Worm (Caenorhabditis elegans) whole organism, midembryonic: ENCODE results near the gene Y58A7A.3.

Experiments used
- flt-1 ChIP-seq: fragments of 200-800 bp; sonication (Bioruptor generic); IDR thresholded peaks from 2 replicates; pipeline ENCODE4 v1.3.6; 2022; ENCODE audit warnings: missing genetic modification characterization, missing compliant biosample characterization
- ref-1 ChIP-seq: fragments of 200-800 bp; sonication (Bioruptor generic); conservative IDR thresholded peaks from 2 replicates; pipeline ENCODE4 v1.3.6; 2022; ENCODE audit warnings: missing genetic modification reagents, missing genetic modification characterization, missing compliant biosample characterization
- tab-1 ChIP-seq: fragments of 200-800 bp; sonication (Bioruptor generic); IDR thresholded peaks from 2 replicates; pipeline ENCODE4 v1.3.6; 2022; ENCODE audit warnings: missing genetic modification characterization, missing compliant biosample characterization
- ztf-23 ChIP-seq: fragments of 200-800 bp; sonication (Bioruptor generic); IDR thresholded peaks from 2 replicates; pipeline ENCODE4 v1.3.6; 2022; ENCODE audit warnings: missing genetic modification reagents, missing genetic modification characterization, missing compliant biosample characterization

- TF ChIP-seq tab-1 (no peak), ref-1 (GFP tag; lab: Robert Waterston, UW) (no peak), flt-1 (GFP tag; lab: Robert Waterston, UW) (no peak), ztf-23 (GFP tag; lab: Robert Waterston, UW) (no peak)
Observed at ce11 chrV:5036364-5036763, 44.3 kb downstream of the Y58A7A.3 start, which contains the start of gene K11D12.7.
